Fruit fly (Drosophila melanogaster): ENCODE results near the gene CG12170.

dm6 chr3R:5653887-5654286 lies 16.9 kb downstream of the CG12170 start:
- TF ChIP-seq D1 (tag; optimal IDR thresholded peaks at IDR 0.05) = no peak
- no peak for TF ChIP-seq CG8301 (tag; optimal IDR thresholded peaks at IDR 0.05)
- TF ChIP-seq CG34367 (tag; optimal IDR thresholded peaks at IDR 0.05) = no peak

Data from whole organism, pupa.